Fruit fly (Drosophila melanogaster) whole organism, embryonic: ENCODE results near the gene Sbp2.

Experiments
- ATbp ChIP-seq: fragments of 200-800 bp; sonication (Bioruptor generic); optimal IDR thresholded peaks from 2 replicates; lab custom pipeline; 2017; ENCODE audit warnings: missing biosample characterization, mild to moderate bottlenecking, missing genetic modification characterization, missing genetic modification reagents
- Abd-B ChIP-seq: fragments of 200-800 bp; sonication (Bioruptor generic); optimal IDR thresholded peaks from 2 replicates; lab custom pipeline; 2018; ENCODE audit warnings: missing biosample characterization, mild to moderate bottlenecking, missing genetic modification characterization, moderate library complexity
- Adf1 ChIP-seq: fragments of 200-800 bp; sonication (Bioruptor generic); IDR thresholded peaks from 2 replicates; pipeline ENCODE4 v1.3.6; 2022; ENCODE audit warnings: missing biosample characterization, missing genetic modification characterization
- Asciz ChIP-seq: fragments of 200-800 bp; sonication (Bioruptor generic); optimal IDR thresholded peaks from 2 replicates; lab custom pipeline; 2017; ENCODE audit warnings: missing biosample characterization, mild to moderate bottlenecking, missing genetic modification characterization, missing genetic modification reagents
- CG10431 ChIP-seq: fragments of 200-800 bp; sonication (Bioruptor generic); optimal IDR thresholded peaks from 3 replicates; lab custom pipeline; 2018; ENCODE audit warnings: missing biosample characterization, mild to moderate bottlenecking, missing genetic modification characterization
- CG10565 ChIP-seq: fragments of 200-800 bp; sonication (Bioruptor generic); optimal IDR thresholded peaks from 3 replicates; lab custom pipeline; 2016; ENCODE audit warnings: missing biosample characterization, mild to moderate bottlenecking, missing genetic modification characterization
- CG10959 ChIP-seq: fragments of 200-800 bp; sonication (Bioruptor generic); IDR thresholded peaks from 2 replicates; pipeline ENCODE4 v1.3.6; 2022; ENCODE audit warnings: missing biosample characterization, missing genetic modification characterization
- CG10979 ChIP-seq: fragments of 200-800 bp; sonication (Bioruptor generic); optimal IDR thresholded peaks from 2 replicates; lab custom pipeline; 2018; ENCODE audit warnings: missing biosample characterization, mild to moderate bottlenecking, missing genetic modification characterization, moderate library complexity
- CG13123 ChIP-seq: fragments of 200-800 bp; sonication (Bioruptor generic); optimal IDR thresholded peaks from 2 replicates; lab custom pipeline; 2016; ENCODE audit warnings: missing biosample characterization, missing genetic modification characterization
- CG1603 ChIP-seq: fragments of 200-800 bp; sonication (Bioruptor generic); optimal IDR thresholded peaks from 2 replicates; lab custom pipeline; 2019; ENCODE audit warnings: missing biosample characterization, mild to moderate bottlenecking, missing genetic modification characterization, moderate library complexity
- CG1647 ChIP-seq: fragments of 200-800 bp; sonication (Bioruptor generic); optimal IDR thresholded peaks from 3 replicates; lab custom pipeline; 2016; ENCODE audit warnings: missing biosample characterization, missing genetic modification characterization
- CG17612 ChIP-seq: fragments of 200-800 bp; sonication (Bioruptor generic); IDR thresholded peaks from 2 replicates; pipeline ENCODE4 v1.3.6; 2022; ENCODE audit warnings: missing biosample characterization, missing genetic modification characterization
- CG18011 ChIP-seq: fragments of 200-800 bp; sonication (Bioruptor generic); optimal IDR thresholded peaks from 2 replicates; lab custom pipeline; 2017; ENCODE audit warnings: missing biosample characterization, missing genetic modification characterization, mild to moderate bottlenecking, moderate library complexity, missing genotype
- CG18476 ChIP-seq: fragments of 200-800 bp; sonication (Bioruptor generic); optimal IDR thresholded peaks from 2 replicates; lab custom pipeline; 2016; ENCODE audit warnings: missing biosample characterization, mild to moderate bottlenecking, missing genetic modification characterization
- CG2199 ChIP-seq: fragments of 200-800 bp; sonication (Bioruptor generic); IDR thresholded peaks from 3 replicates; pipeline ENCODE4 v1.3.6; 2022; ENCODE audit warnings: missing biosample characterization, missing genetic modification characterization
- CG30403 ChIP-seq: fragments of 200-800 bp; sonication (Bioruptor generic); optimal IDR thresholded peaks from 3 replicates; lab custom pipeline; 2016; ENCODE audit warnings: missing biosample characterization, missing genetic modification characterization
- CG3065 ChIP-seq: fragments of 200-800 bp; sonication (Bioruptor generic); optimal IDR thresholded peaks from 2 replicates; lab custom pipeline; 2016; ENCODE audit warnings: missing biosample characterization, missing genetic modification characterization
- CG31365 ChIP-seq: fragments of 200-800 bp; sonication (Bioruptor generic); optimal IDR thresholded peaks from 2 replicates; lab custom pipeline; 2018; ENCODE audit warnings: missing biosample characterization, mild to moderate bottlenecking, missing genetic modification characterization
- CG4282 ChIP-seq: fragments of 200-800 bp; sonication (Bioruptor generic); optimal IDR thresholded peaks from 2 replicates; lab custom pipeline; 2016; ENCODE audit warnings: missing biosample characterization, missing genetic modification characterization
- CG6175 ChIP-seq: fragments of 200-800 bp; sonication (Bioruptor generic); IDR thresholded peaks from 3 replicates; pipeline ENCODE4 v1.3.6; 2022; ENCODE audit warnings: missing biosample characterization, missing genetic modification characterization
- CG7839 ChIP-seq: fragments of 200-800 bp; sonication (Bioruptor generic); optimal IDR thresholded peaks from 3 replicates; lab custom pipeline; 2018; ENCODE audit warnings: missing biosample characterization, mild to moderate bottlenecking, missing genetic modification characterization, moderate library complexity
- CG8765 ChIP-seq: fragments of 200-800 bp; sonication (Bioruptor generic); IDR thresholded peaks from 2 replicates; pipeline ENCODE4 v1.3.6; 2022; ENCODE audit warnings: missing biosample characterization, missing genetic modification characterization
- Dfd ChIP-seq, 2 experiments: fragments of >200 bp; optimal IDR thresholded peaks; 2 replicates each; lab custom pipeline; 2017; ENCODE audit warnings: missing biosample characterization in 2 of 2, missing genetic modification characterization in 2 of 2
- E2f1 ChIP-seq: fragments of 200-800 bp; sonication (Bioruptor generic); IDR thresholded peaks from 2 replicates; pipeline ENCODE4 v1.3.6; 2022; ENCODE audit warnings: missing biosample characterization, missing genetic modification characterization
- E2f2 ChIP-seq: fragments of 200-800 bp; sonication (Bioruptor generic); IDR thresholded peaks from 2 replicates; pipeline ENCODE4 v1.3.6; 2022; ENCODE audit warnings: missing biosample characterization, missing genetic modification characterization
- GATAe ChIP-seq: fragments of 200-800 bp; sonication (Bioruptor generic); conservative IDR thresholded peaks from 2 replicates; pipeline ENCODE4 v1.3.6; 2022; ENCODE audit warnings: missing biosample characterization, missing genetic modification characterization
- Myb ChIP-seq: fragments of 200-800 bp; sonication (Bioruptor generic); optimal IDR thresholded peaks from 2 replicates; lab custom pipeline; 2016; ENCODE audit warnings: missing biosample characterization, missing genetic modification characterization
- Oaz ChIP-seq: fragments of 200-800 bp; sonication (Bioruptor generic); IDR thresholded peaks from 2 replicates; pipeline ENCODE4 v1.3.6; 2022; ENCODE audit warnings: missing biosample characterization, missing genetic modification characterization
- Sox102F ChIP-seq: fragments of 200-800 bp; sonication (Bioruptor generic); optimal IDR thresholded peaks from 2 replicates; lab custom pipeline; 2018; ENCODE audit warnings: missing biosample characterization, mild to moderate bottlenecking, missing genetic modification characterization, moderate library complexity
- Xrp1 ChIP-seq: fragments of 200-800 bp; sonication (Bioruptor generic); IDR thresholded peaks from 2 replicates; pipeline ENCODE4 v1.3.6; 2022; ENCODE audit warnings: missing biosample characterization, missing genetic modification characterization
- YL-1 ChIP-seq: fragments of 200-800 bp; sonication (Bioruptor generic); optimal IDR thresholded peaks from 3 replicates; lab custom pipeline; 2017; ENCODE audit warnings: missing biosample characterization, mild to moderate bottlenecking, missing genetic modification characterization
- ase ChIP-seq: fragments of 200-800 bp; sonication (Bioruptor generic); IDR thresholded peaks from 3 replicates; pipeline ENCODE4 v1.3.6; 2022; ENCODE audit warnings: missing biosample characterization, missing genetic modification characterization
- bsh ChIP-seq, 2 experiments: fragments of 200-800 bp; sonication (Bioruptor generic); optimal IDR thresholded peaks; 2 replicates each; lab custom pipeline; 2017 to 2018; ENCODE audit warnings: mild to moderate bottlenecking in 2 of 2, missing biosample characterization in 2 of 2, missing genetic modification characterization in 2 of 2, moderate library complexity in 1 of 2
- cad ChIP-seq: fragments of >200 bp; optimal IDR thresholded peaks from 2 replicates; lab custom pipeline; 2017; ENCODE audit warnings: missing biosample characterization, missing genetic modification characterization
- chm ChIP-seq: fragments of 200-800 bp; sonication (Bioruptor generic); IDR thresholded peaks from 2 replicates; pipeline ENCODE4 v1.3.6; 2022; ENCODE audit warnings: missing biosample characterization, missing genetic modification characterization
- fd102C ChIP-seq: fragments of 200-800 bp; sonication (Bioruptor generic); optimal IDR thresholded peaks from 2 replicates; lab custom pipeline; 2018; ENCODE audit warnings: missing biosample characterization, mild to moderate bottlenecking, missing genetic modification characterization, moderate library complexity
- ftz-f1 ChIP-seq: fragments of 200-800 bp; sonication (Bioruptor generic); optimal IDR thresholded peaks from 2 replicates; lab custom pipeline; 2016; ENCODE audit warnings: missing biosample characterization, missing genetic modification characterization
- hkb ChIP-seq, 2 experiments: fragments of 200-800 bp in 1 of 2; fragments of >200 bp in 1 of 2; sonication (Bioruptor generic) in 1 of 2; IDR thresholded peaks in 1 of 2; optimal IDR thresholded peaks in 1 of 2; 2 replicates each; pipeline versions ENCODE4 v1.3.6 to Lab custom; 2017 to 2022; ENCODE audit warnings: missing biosample characterization in 1 of 2, missing genetic modification characterization in 1 of 2
- jing ChIP-seq: fragments of 200-800 bp; sonication (Bioruptor generic); optimal IDR thresholded peaks from 2 replicates; lab custom pipeline; 2018; ENCODE audit warnings: missing biosample characterization, mild to moderate bottlenecking, missing genetic modification characterization
- ken ChIP-seq: fragments of 200-800 bp; sonication (Bioruptor generic); IDR thresholded peaks from 3 replicates; pipeline ENCODE4 v1.3.6; 2022; ENCODE audit warnings: missing biosample characterization, missing genetic modification characterization
- mam ChIP-seq: fragments of 200-800 bp; sonication (Bioruptor generic); optimal IDR thresholded peaks from 3 replicates; lab custom pipeline; 2016; ENCODE audit warnings: missing biosample characterization, missing genetic modification characterization
- oc ChIP-seq: fragments of 200-800 bp; sonication (Bioruptor generic); optimal IDR thresholded peaks from 2 replicates; lab custom pipeline; 2018; ENCODE audit warnings: missing biosample characterization, mild to moderate bottlenecking, missing genetic modification characterization, moderate library complexity
- sqz ChIP-seq: fragments of 200-800 bp; sonication (Bioruptor generic); optimal IDR thresholded peaks from 3 replicates; lab custom pipeline; 2018; ENCODE audit warnings: missing biosample characterization, mild to moderate bottlenecking, missing genetic modification characterization
- stc ChIP-seq: fragments of 200-800 bp; sonication (Bioruptor generic); IDR thresholded peaks from 2 replicates; pipeline ENCODE4 v1.3.6; 2022; ENCODE audit warnings: missing biosample characterization, missing genetic modification characterization
- vfl ChIP-seq: fragments of 200-800 bp; sonication (Bioruptor generic); optimal IDR thresholded peaks from 2 replicates; lab custom pipeline; 2016; ENCODE audit warnings: missing biosample characterization, missing genetic modification characterization
- wdn ChIP-seq: fragments of 200-800 bp; sonication (Bioruptor generic); IDR thresholded peaks from 2 replicates; pipeline ENCODE4 v1.3.6; 2022; ENCODE audit warnings: missing biosample characterization, missing genetic modification characterization
- zf30C ChIP-seq: fragments of 200-800 bp; sonication (Bioruptor generic); optimal IDR thresholded peaks from 3 replicates; lab custom pipeline; 2018; ENCODE audit warnings: missing biosample characterization, mild to moderate bottlenecking, missing genetic modification characterization

Sbp2 gene

dm6 chr3L:8299224-8300130 is 4.5 kb upstream of the Sbp2 start, which contains the start of the genes Arl5 and CG13671 (continued):
- TF ChIP-seq CG10565 (GFP tag; lab: Kevin White, UChicago) = no peak
- peak; percentile 64 for TF ChIP-seq chm
- TF ChIP-seq stc = peak; percentile 61
- TF ChIP-seq CG1647 = peak; percentile 70
- peak; percentile 62 for TF ChIP-seq CG10979 (tag; lab: Kevin White, UChicago)
- TF ChIP-seq fd102C (GFP tag; lab: Kevin White, UChicago) = peak; percentile 19
- TF ChIP-seq jing (GFP tag; lab: Kevin White, UChicago) = peak; percentile 29
- TF ChIP-seq CG2199 (GFP tag; lab: Robert Waterston, UW) = no peak
- no peak for TF ChIP-seq sqz (GFP tag; lab: Kevin White, UChicago)
- peak; percentile 73 for TF ChIP-seq mam (GFP tag; lab: Kevin White, UChicago)
- peak; percentile 23; the same call in 1 of the 2 replicates for TF ChIP-seq CG10959
- TF ChIP-seq hkb (optimal IDR thresholded peaks at IDR 0.05; lab: Kevin White, UChicago) = no peak
- TF ChIP-seq hkb (GFP tag; IDR thresholded peaks at IDR 0.05; lab: Robert Waterston, UW) = peak; percentile 73
- peak; percentile 83 for TF ChIP-seq ken
- peak; percentile 62 for TF ChIP-seq Myb
- TF ChIP-seq wdn (GFP tag; lab: Robert Waterston, UW) = peak; percentile 49; the same call in 1 of the 2 replicates
- no peak for TF ChIP-seq Sox102F (GFP tag; lab: Kevin White, UChicago)
- TF ChIP-seq Asciz = peak; percentile 61
- peak; percentile 82 for TF ChIP-seq YL-1 (GFP tag; lab: Kevin White, UChicago)
- TF ChIP-seq ase (GFP tag; lab: Robert Waterston, UW) = peak; percentile 75
- peak; percentile 46 for TF ChIP-seq CG4282 (GFP tag; lab: Kevin White, UChicago)
- TF ChIP-seq E2f1 (GFP tag; lab: Robert Waterston, UW) = peak; percentile 71
- peak; percentile 66 for TF ChIP-seq GATAe (GFP tag; lab: Robert Waterston, UW)
- TF ChIP-seq CG1603 = peak; percentile 25
- TF ChIP-seq CG8765 (GFP tag; lab: Robert Waterston, UW) = peak; percentile 58; the same call in 1 of the 2 replicates
- peak in 1 of 2 experiments; percentile 83 for TF ChIP-seq bsh (GFP tag; optimal IDR thresholded peaks at IDR 0.05; lab: Kevin White, UChicago)
- peak; percentile 79 for TF ChIP-seq Abd-B
- no peak for TF ChIP-seq Dfd (GFP tag; optimal IDR thresholded peaks at IDR 0.05; lab: Kevin White, UChicago)
- peak; percentile 75 for TF ChIP-seq CG3065 (GFP tag; lab: Kevin White, UChicago)
- TF ChIP-seq CG6175 (GFP tag; lab: Robert Waterston, UW) = 0 out of 3 replicates have a peak, but pooled peaks have one; percentile 42
- peak; percentile 54 for TF ChIP-seq vfl (GFP tag; lab: Kevin White, UChicago)
- TF ChIP-seq zf30C (GFP tag; lab: Kevin White, UChicago) = no peak
- peak; percentile 72 for TF ChIP-seq CG18476 (GFP tag; lab: Kevin White, UChicago)
- no peak for TF ChIP-seq CG10431 (GFP tag; lab: Kevin White, UChicago)
- TF ChIP-seq E2f2 (GFP tag; lab: Robert Waterston, UW) = peak; percentile 73
- TF ChIP-seq CG17612 (GFP tag; lab: Robert Waterston, UW) = 0 out of 2 replicates have a peak, but pooled peaks have one; percentile 33
- TF ChIP-seq cad = no peak
- peak; percentile 60 for TF ChIP-seq CG7839 (tag; lab: Kevin White, UChicago)
- TF ChIP-seq CG13123 (GFP tag; lab: Kevin White, UChicago) = peak; percentile 83
- TF ChIP-seq ATbp (GFP tag; lab: Kevin White, UChicago) = peak; percentile 34
- peak; percentile 89 for TF ChIP-seq CG30403
- TF ChIP-seq CG18011 = peak; percentile 72
- TF ChIP-seq Oaz (GFP tag; lab: Robert Waterston, UW) = 0 out of 2 replicates have a peak, but pooled peaks have one; percentile 30
- peak; percentile 89 for TF ChIP-seq Xrp1 (GFP tag; lab: Robert Waterston, UW)
- TF ChIP-seq CG31365 (tag; lab: Kevin White, UChicago) = no peak
- TF ChIP-seq oc (tag; lab: Kevin White, UChicago) = no peak
- TF ChIP-seq ftz-f1 = peak; percentile 74
- peak; percentile 21 for TF ChIP-seq Adf1 (GFP tag; lab: Robert Waterston, UW)
